Worm (Caenorhabditis elegans) whole organism, L3 larva: Measurements from ENCODE around the gene math-18.

Experiments
- ZK546.5 ChIP-seq: sonication (generic microtip); optimal IDR thresholded peaks from 2 replicates; lab custom pipeline; 2017; ENCODE audit warnings: missing biosample characterization, missing genetic modification characterization
- aly-2 ChIP-seq: fragments of 150-350 bp; optimal IDR thresholded peaks from 2 replicates; lab custom pipeline; 2014; ENCODE audit warnings: missing biosample characterization, missing genetic modification characterization
- ama-1 ChIP-seq: fragments of 150-350 bp; optimal IDR thresholded peaks from 2 replicates; lab custom pipeline; 2018
- ceh-16 ChIP-seq: sonication (generic microtip); optimal IDR thresholded peaks from 2 replicates; lab custom pipeline; 2017; ENCODE audit warnings: missing biosample characterization, missing genetic modification characterization
- ceh-28 ChIP-seq: fragments of 150-350 bp; optimal IDR thresholded peaks from 2 replicates; lab custom pipeline; 2014; ENCODE audit warnings: missing biosample characterization, missing genetic modification reagents, missing genetic modification characterization
- ceh-82 ChIP-seq: fragments of 150-350 bp; optimal IDR thresholded peaks from 2 replicates; lab custom pipeline; 2014; ENCODE audit warnings: missing biosample characterization, missing genetic modification characterization
- egl-27 ChIP-seq: sonication (generic microtip); optimal IDR thresholded peaks from 4 replicates; lab custom pipeline; 2017; ENCODE audit warnings: missing biosample characterization, missing genetic modification reagents, missing genetic modification characterization
- elt-2 ChIP-seq: sonication (generic microtip); optimal IDR thresholded peaks from 2 replicates; lab custom pipeline; 2016; ENCODE audit warnings: missing genetic modification reagents, mild to moderate bottlenecking, missing genetic modification characterization, missing compliant biosample characterization
- elt-3 ChIP-seq, 3 experiments: fragments of 150-350 bp in 1 of 3; sonication (generic microtip) in 2 of 3; optimal IDR thresholded peaks; 2 replicates in 2 of 3; 4 replicates in 1 of 3; lab custom pipeline; 2014 to 2017; ENCODE audit warnings: missing biosample characterization in 3 of 3, missing genetic modification characterization in 3 of 3
- eor-1 ChIP-seq, 2 experiments: fragments of 150-350 bp; optimal IDR thresholded peaks; 2 replicates each; lab custom pipeline; 2014 to 2018; ENCODE audit warnings: missing biosample characterization in 2 of 2, missing genetic modification characterization in 2 of 2
- fkh-10 ChIP-seq: sonication (generic microtip); optimal IDR thresholded peaks from 2 replicates; lab custom pipeline; 2017; ENCODE audit warnings: missing biosample characterization, missing genetic modification reagents, missing genetic modification characterization
- fkh-2 ChIP-seq: fragments of 150-350 bp; optimal IDR thresholded peaks from 2 replicates; lab custom pipeline; 2014; ENCODE audit warnings: missing biosample characterization, missing genetic modification reagents, missing genetic modification characterization
- fos-1 ChIP-seq: fragments of 150-350 bp; optimal IDR thresholded peaks from 2 replicates; lab custom pipeline; 2014; ENCODE audit warnings: missing biosample characterization, missing genetic modification characterization
- hmg-11 ChIP-seq: sonication (generic microtip); optimal IDR thresholded peaks from 2 replicates; lab custom pipeline; 2016; ENCODE audit warnings: missing genetic modification characterization, missing compliant biosample characterization
- jun-1 ChIP-seq: fragments of 150-350 bp; optimal IDR thresholded peaks from 2 replicates; lab custom pipeline; 2014; ENCODE audit warnings: missing biosample characterization, missing genetic modification reagents, missing genetic modification characterization
- lin-15B ChIP-seq: fragments of 150-350 bp; optimal IDR thresholded peaks from 2 replicates; lab custom pipeline; 2014; ENCODE audit warnings: missing biosample characterization, missing genetic modification characterization
- lin-39 ChIP-seq: fragments of 150-350 bp; optimal IDR thresholded peaks from 2 replicates; lab custom pipeline; 2018; ENCODE audit warnings: missing biosample characterization, missing genetic modification reagents, missing genetic modification characterization
- lsy-12 ChIP-seq: sonication (generic microtip); optimal IDR thresholded peaks from 2 replicates; lab custom pipeline; 2016; ENCODE audit warnings: mild to moderate bottlenecking, missing genetic modification characterization, missing compliant biosample characterization
- mdl-1 ChIP-seq: fragments of 150-350 bp; optimal IDR thresholded peaks from 2 replicates; lab custom pipeline; 2014; ENCODE audit warnings: missing biosample characterization, missing genetic modification characterization
- mml-1 ChIP-seq: fragments of 150-350 bp; sonication (generic microtip); optimal IDR thresholded peaks from 3 replicates; lab custom pipeline; 2014; ENCODE audit warnings: missing biosample characterization, missing genetic modification characterization
- nfya-1 ChIP-seq: sonication (generic microtip); optimal IDR thresholded peaks from 2 replicates; lab custom pipeline; 2017; ENCODE audit warnings: missing genetic modification characterization, mild to moderate bottlenecking, missing compliant biosample characterization, antibody characterized with exemption, moderate library complexity; ENCODE audit not compliant: insufficient read depth
- nhr-11 ChIP-seq: fragments of 150-350 bp; optimal IDR thresholded peaks from 2 replicates; lab custom pipeline; 2014; ENCODE audit warnings: missing biosample characterization, missing genetic modification characterization
- nhr-23 ChIP-seq: fragments of 150-350 bp; optimal IDR thresholded peaks from 2 replicates; lab custom pipeline; 2014; ENCODE audit warnings: missing biosample characterization, missing genetic modification reagents, missing genetic modification characterization
- nhr-237 ChIP-seq: fragments of 150-350 bp; optimal IDR thresholded peaks from 2 replicates; lab custom pipeline; 2014; ENCODE audit warnings: missing biosample characterization, missing genetic modification characterization
- nhr-28 ChIP-seq: fragments of 150-350 bp; optimal IDR thresholded peaks from 2 replicates; lab custom pipeline; 2014; ENCODE audit warnings: missing biosample characterization, missing genetic modification characterization
- nhr-43 ChIP-seq: sonication (generic microtip); optimal IDR thresholded peaks from 2 replicates; lab custom pipeline; 2016; ENCODE audit warnings: mild to moderate bottlenecking, missing genetic modification characterization, missing compliant biosample characterization; ENCODE audit not compliant: poor library complexity, severe bottlenecking
- nhr-76 ChIP-seq: fragments of 150-350 bp; sonication (generic microtip); optimal IDR thresholded peaks from 5 replicates; lab custom pipeline; 2014; ENCODE audit warnings: missing biosample characterization, missing genetic modification characterization
- pha-4 ChIP-seq: fragments of 150-350 bp; optimal IDR thresholded peaks from 2 replicates; lab custom pipeline; 2014; ENCODE audit warnings: missing biosample characterization, missing genetic modification reagents, missing genetic modification characterization
- pqm-1 ChIP-seq: fragments of 150-350 bp; optimal IDR thresholded peaks from 2 replicates; lab custom pipeline; 2017; ENCODE audit warnings: missing biosample characterization, missing genetic modification characterization, inconsistent platforms
- skn-1 ChIP-seq: fragments of 150-350 bp; optimal IDR thresholded peaks from 2 replicates; lab custom pipeline; 2014; ENCODE audit warnings: missing biosample characterization, missing genetic modification characterization
- snpc-4 ChIP-seq: fragments of 150-350 bp; optimal IDR thresholded peaks from 2 replicates; lab custom pipeline; 2014; ENCODE audit warnings: missing biosample characterization, missing genetic modification characterization
- tbx-2 ChIP-seq: sonication (generic microtip); optimal IDR thresholded peaks from 2 replicates; lab custom pipeline; 2016; ENCODE audit warnings: mild to moderate bottlenecking, missing genetic modification characterization, missing compliant biosample characterization
- unc-39 ChIP-seq: sonication (generic microtip); optimal IDR thresholded peaks from 4 replicates; lab custom pipeline; 2017; ENCODE audit warnings: missing biosample characterization, missing genetic modification characterization
- unc-62 ChIP-seq: fragments of 150-350 bp; sonication (generic microtip); optimal IDR thresholded peaks from 4 replicates; lab custom pipeline; 2014; ENCODE audit warnings: missing biosample characterization, missing genetic modification reagents, missing genetic modification characterization
- zag-1 ChIP-seq: fragments of 150-350 bp; optimal IDR thresholded peaks from 2 replicates; lab custom pipeline; 2014; ENCODE audit warnings: missing biosample characterization, missing genetic modification characterization
- ztf-4 ChIP-seq: fragments of 150-350 bp; optimal IDR thresholded peaks from 2 replicates; lab custom pipeline; 2014; ENCODE audit warnings: missing biosample characterization, missing genetic modification characterization

The math-18 gene

DNA sequence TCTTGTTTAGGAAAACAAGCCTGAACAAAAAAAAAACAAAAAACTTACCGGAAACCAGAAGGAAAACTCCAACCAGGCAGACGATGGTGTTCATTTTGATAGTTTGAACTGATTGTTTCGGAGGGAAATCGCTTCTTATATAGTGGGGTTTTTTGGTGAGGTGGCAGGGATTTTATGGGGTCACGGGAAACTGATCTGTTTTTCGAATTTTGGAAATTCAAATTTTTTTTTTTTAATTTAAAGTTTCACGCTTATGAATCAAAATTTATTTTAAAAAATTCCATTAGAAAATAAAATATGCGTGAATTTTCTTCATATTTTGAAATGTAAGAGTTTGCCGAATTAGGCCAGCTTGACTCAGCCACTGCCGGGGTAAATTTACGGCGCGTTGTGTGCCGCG is 21.6 kb downstream of the math-18 start, which contains the start of gene C33C12.7:
Gene C33C12.7 (minus strand): TSS at position 101 of the 400 bp plus-strand sequence.
- TF ChIP-seq fkh-10 (GFP tag; lab: Kevin White, UChicago) = no peak
- no peak for TF ChIP-seq ceh-28 (tag; lab: Kevin White, UChicago)
- TF ChIP-seq skn-1 (tag; lab: Kevin White, UChicago) = no peak
- TF ChIP-seq nhr-23 = no peak
- no peak for TF ChIP-seq nhr-11 (tag; lab: Kevin White, UChicago)

DNA sequence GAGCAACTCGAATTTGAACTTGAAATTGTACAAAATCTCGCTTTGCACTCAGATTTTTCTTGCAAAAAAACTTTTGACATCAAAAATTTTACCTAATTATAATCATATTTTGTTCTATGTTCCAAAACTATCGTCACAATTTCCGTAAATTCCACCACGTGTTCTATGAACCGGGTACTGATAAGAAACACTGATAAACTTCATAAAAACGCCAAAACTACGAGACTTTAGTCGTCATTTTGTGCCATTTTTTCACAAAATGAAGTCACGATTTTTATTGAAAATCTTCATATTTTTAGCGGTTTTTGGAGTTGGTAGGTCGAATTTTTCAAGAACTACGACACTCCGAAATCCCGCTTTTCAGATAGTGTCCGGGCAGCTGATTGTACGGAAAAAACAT is 22.9 kb downstream of the math-18 start, which contains the start of gene gba-1:
Gene gba-1 (plus strand): TSS at position 54 of the 400 bp plus-strand sequence.
- TF ChIP-seq pqm-1 (tag; lab: Kevin White, UChicago) (peak; percentile 57), eor-1 (tag; optimal IDR thresholded peaks at IDR 0.05; lab: Kevin White, UChicago) (no peak), jun-1 (no peak), elt-3 (tag; optimal IDR thresholded peaks at IDR 0.05; lab: Kevin White, UChicago) (no peak), egl-27 (no peak), elt-2 (tag; lab: Kevin White, UChicago) (peak; percentile 79), tbx-2 (tag; lab: Kevin White, UChicago) (no peak), unc-62 (no peak), ztf-4 (tag; lab: Kevin White, UChicago) (no peak), lin-15B (tag; lab: Kevin White, UChicago) (no peak), pha-4 (peak; percentile 19), skn-1 (tag; lab: Kevin White, UChicago) (no peak)

DNA sequence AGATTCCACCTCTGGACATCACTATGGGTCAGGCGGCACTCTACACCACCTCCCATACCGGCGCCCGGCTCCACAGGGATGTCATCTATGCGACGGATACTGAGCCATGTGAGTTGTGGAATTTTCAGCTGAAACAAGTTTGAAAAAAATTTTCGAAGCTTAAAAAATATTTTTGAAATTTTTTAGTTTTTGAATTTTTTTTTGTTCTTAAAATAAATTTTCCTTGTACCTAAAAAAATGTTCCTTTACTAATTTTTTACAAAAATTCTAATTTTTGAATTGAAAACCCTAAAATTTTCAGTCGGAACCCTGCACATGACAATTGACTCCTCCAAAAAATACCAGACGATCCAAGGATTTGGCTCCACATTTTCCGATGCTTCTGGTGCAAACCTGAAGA is 23.9 kb downstream of the math-18 start:
- TF ChIP-seq nhr-43 (no peak), fkh-2 (no peak), ama-1 (no peak), pqm-1 (tag; lab: Kevin White, UChicago) (no peak), nhr-28 (no peak), tbx-2 (tag; lab: Kevin White, UChicago) (no peak), nhr-76 (tag; lab: Kevin White, UChicago) (no peak), snpc-4 (tag; lab: Kevin White, UChicago) (no peak), nhr-23 (no peak), pha-4 (no peak), egl-27 (no peak), eor-1 (tag; optimal IDR thresholded peaks at IDR 0.05; lab: Kevin White, UChicago) (no peak), zag-1 (tag; lab: Kevin White, UChicago) (no peak), fos-1 (tag; lab: Kevin White, UChicago) (no peak), hmg-11 (tag; lab: Kevin White, UChicago) (no peak), mdl-1 (no peak)

DNA sequence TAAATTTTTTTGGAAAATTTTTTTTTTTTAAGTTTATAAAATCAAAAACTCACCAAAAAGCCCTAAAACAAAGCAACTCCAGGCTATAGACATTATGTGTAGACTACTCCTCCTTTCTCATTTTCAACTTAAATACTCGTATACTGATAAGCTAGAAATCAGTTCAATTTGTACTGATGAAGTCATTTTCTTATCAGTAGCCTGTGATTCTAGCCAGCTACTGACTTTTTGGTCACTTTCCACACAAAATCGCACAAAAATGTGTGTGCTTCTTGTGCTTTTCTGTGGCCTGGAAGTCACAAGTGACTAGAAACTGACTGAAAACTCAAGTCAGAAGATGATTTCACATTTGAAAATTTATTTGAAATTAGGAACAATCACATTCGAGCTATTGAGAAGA is 32.5 kb downstream of the math-18 start, which contains the start of gene gba-2:
Gene gba-2 (minus strand): TSS at position 106 of the 400 bp plus-strand sequence.
- TF ChIP-seq fkh-10 (GFP tag; lab: Kevin White, UChicago) (no peak), nhr-11 (tag; lab: Kevin White, UChicago) (no peak), elt-2 (tag; lab: Kevin White, UChicago) (peak; percentile 63), nhr-237 (no peak), pqm-1 (tag; lab: Kevin White, UChicago) (peak; percentile 54)

DNA sequence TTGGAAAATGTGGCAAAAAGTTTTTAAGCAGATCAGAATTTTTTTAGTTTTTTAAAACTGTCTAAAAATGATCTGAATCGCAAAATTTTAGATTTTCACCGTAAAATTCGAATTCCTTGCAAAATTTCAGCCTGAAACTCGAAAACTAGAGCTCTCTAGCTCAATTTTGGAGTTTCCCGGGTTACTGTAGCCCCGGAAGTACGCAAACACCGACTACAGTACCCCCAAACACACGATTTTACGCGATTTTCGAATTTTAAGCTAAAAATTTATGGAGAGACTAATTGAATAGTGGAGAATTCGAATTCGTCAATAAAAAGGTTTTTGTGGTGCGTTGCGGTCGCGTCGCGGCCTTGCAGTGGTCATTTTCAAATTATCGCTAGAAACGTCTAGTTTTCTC is 32.9 kb downstream of the math-18 start:
- no peak for TF ChIP-seq aly-2 (tag; lab: Kevin White, UChicago)
- TF ChIP-seq nhr-43 = no peak
- no peak for TF ChIP-seq ceh-28 (tag; lab: Kevin White, UChicago)
- no peak for TF ChIP-seq pqm-1 (tag; lab: Kevin White, UChicago)
- no peak for TF ChIP-seq ama-1
- TF ChIP-seq lin-39 (tag; lab: Kevin White, UChicago) = no peak
- TF ChIP-seq, all 47 proteins: peak for 0

DNA sequence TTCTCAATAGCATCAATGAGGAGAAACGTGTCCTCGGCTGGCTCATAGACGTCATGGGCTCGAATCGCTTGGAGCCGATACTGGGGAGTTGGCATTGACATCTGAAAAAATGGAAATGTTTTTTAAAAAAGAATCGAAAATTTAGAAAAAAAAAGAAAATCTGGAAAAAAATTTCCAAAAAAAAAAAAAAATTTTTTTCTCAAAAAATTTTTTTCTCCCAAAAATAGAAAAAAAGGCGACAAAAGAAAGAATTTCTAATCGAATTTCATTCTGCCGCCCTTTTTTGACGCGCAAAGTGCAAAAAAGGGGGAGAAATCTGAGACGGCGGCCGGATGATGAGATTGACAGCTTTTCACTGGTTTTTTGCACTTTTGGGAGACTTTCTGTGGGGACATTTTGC is 35.5 kb downstream of the math-18 start, which contains the start of gene mtq-2:
Gene mtq-2 (minus strand): TSS at position 101 of the 400 bp plus-strand sequence.
- TF ChIP-seq mml-1 (no peak), nhr-43 (no peak), elt-3 (tag; optimal IDR thresholded peaks at IDR 0.05; lab: Kevin White, UChicago) (no peak), unc-39 (tag; lab: Kevin White, UChicago) (no peak), pqm-1 (tag; lab: Kevin White, UChicago) (no peak), elt-2 (tag; lab: Kevin White, UChicago) (no peak), ceh-82 (tag; lab: Kevin White, UChicago) (no peak), zag-1 (tag; lab: Kevin White, UChicago) (no peak), nhr-11 (tag; lab: Kevin White, UChicago) (no peak), ceh-16 (tag; lab: Kevin White, UChicago) (no peak), unc-62 (no peak), skn-1 (tag; lab: Kevin White, UChicago) (no peak), ama-1 (no peak), ZK546.5 (tag; lab: Kevin White, UChicago) (no peak), lsy-12 (tag; lab: Kevin White, UChicago) (no peak), nfya-1 (tag; lab: Kevin White, UChicago) (no peak), tbx-2 (tag; lab: Kevin White, UChicago) (no peak), eor-1 (tag; optimal IDR thresholded peaks at IDR 0.05; lab: Kevin White, UChicago) (no peak)
